Fruit fly (Drosophila melanogaster) whole organism, embryonic: ENCODE data around the gene cher.
A peak's percentile ranks its signal among the peaks of the same experiment; 100 is the strongest.

Experiments used
- Awh ChIP-seq: fragments of 200-800 bp; sonication (Bioruptor generic); IDR thresholded peaks from 2 replicates; pipeline ENCODE4, ENCODE4 v1.3.6; 2022; ENCODE audit warnings: missing biosample characterization, missing genetic modification characterization
- Blimp-1 ChIP-seq: fragments of 200-800 bp; sonication (Bioruptor generic); optimal IDR thresholded peaks from 3 replicates; lab custom pipeline; 2018; ENCODE audit warnings: missing biosample characterization, missing genetic modification characterization, mild to moderate bottlenecking, moderate library complexity, missing genetic modification reagents
- CG10431 ChIP-seq: fragments of 200-800 bp; sonication (Bioruptor generic); optimal IDR thresholded peaks from 3 replicates; lab custom pipeline; 2018; ENCODE audit warnings: missing biosample characterization, mild to moderate bottlenecking, missing genetic modification characterization
- CG11723 ChIP-seq: fragments of 200-800 bp; sonication (Bioruptor generic); optimal IDR thresholded peaks from 2 replicates; lab custom pipeline; 2017; ENCODE audit warnings: missing biosample characterization, mild to moderate bottlenecking, missing genetic modification characterization
- CG12391 ChIP-seq: fragments of 200-800 bp; sonication (Bioruptor generic); optimal IDR thresholded peaks from 3 replicates; lab custom pipeline; 2018; ENCODE audit warnings: missing biosample characterization, mild to moderate bottlenecking, missing genetic modification characterization, moderate library complexity
- CG12942 ChIP-seq: fragments of 200-800 bp; sonication (Bioruptor generic); optimal IDR thresholded peaks from 3 replicates; lab custom pipeline; 2016; ENCODE audit warnings: missing biosample characterization, missing genetic modification characterization
- CG13894 ChIP-seq: fragments of 200-800 bp; sonication (Bioruptor generic); optimal IDR thresholded peaks from 3 replicates; lab custom pipeline; 2018; ENCODE audit warnings: missing biosample characterization, mild to moderate bottlenecking, missing genetic modification characterization, moderate library complexity
- CG15601 ChIP-seq: fragments of 200-800 bp; sonication (Bioruptor generic); optimal IDR thresholded peaks from 3 replicates; lab custom pipeline; 2019; ENCODE audit warnings: missing biosample characterization, mild to moderate bottlenecking, missing genetic modification characterization, moderate library complexity
- CG2875 ChIP-seq: fragments of 200-800 bp; sonication (Bioruptor generic); optimal IDR thresholded peaks from 2 replicates; lab custom pipeline; 2017; ENCODE audit warnings: missing biosample characterization, mild to moderate bottlenecking, missing genetic modification characterization, missing genetic modification reagents
- CG3065 ChIP-seq: fragments of 200-800 bp; sonication (Bioruptor generic); optimal IDR thresholded peaks from 2 replicates; lab custom pipeline; 2016; ENCODE audit warnings: missing biosample characterization, missing genetic modification characterization
- CG31365 ChIP-seq: fragments of 200-800 bp; sonication (Bioruptor generic); optimal IDR thresholded peaks from 2 replicates; lab custom pipeline; 2018; ENCODE audit warnings: missing biosample characterization, mild to moderate bottlenecking, missing genetic modification characterization
- CG32772 ChIP-seq: fragments of 200-800 bp; sonication (Bioruptor generic); IDR thresholded peaks from 2 replicates; pipeline ENCODE4 v1.3.6; 2022; ENCODE audit warnings: missing biosample characterization, missing genetic modification characterization
- CG34224 ChIP-seq: fragments of 200-800 bp; sonication (Bioruptor generic); IDR thresholded peaks from 3 replicates; pipeline ENCODE4 v1.3.6; 2022; ENCODE audit warnings: missing biosample characterization, missing genetic modification characterization; ENCODE audit not compliant: partially characterized antibody
- CG34422 ChIP-seq: fragments of 200-800 bp; sonication (Bioruptor generic); IDR thresholded peaks from 3 replicates; pipeline ENCODE4 v1.3.6; 2022; ENCODE audit warnings: missing biosample characterization, missing genetic modification characterization
- CG4360 ChIP-seq: fragments of 200-800 bp; sonication (Bioruptor generic); IDR thresholded peaks from 2 replicates; pipeline ENCODE4 v1.3.6; 2022; ENCODE audit warnings: missing biosample characterization, missing genetic modification characterization
- CG4707 ChIP-seq: fragments of 200-800 bp; sonication (Bioruptor generic); optimal IDR thresholded peaks from 2 replicates; lab custom pipeline; 2018; ENCODE audit warnings: missing biosample characterization, mild to moderate bottlenecking, missing genetic modification characterization, moderate library complexity
- CG6254 ChIP-seq: fragments of 200-800 bp; sonication (Bioruptor generic); optimal IDR thresholded peaks from 3 replicates; lab custom pipeline; 2017; ENCODE audit warnings: mild to moderate bottlenecking, missing biosample characterization, missing genetic modification reagents, missing genetic modification characterization
- CG6683 ChIP-seq: fragments of 200-800 bp; sonication (Bioruptor generic); optimal IDR thresholded peaks from 2 replicates; lab custom pipeline; 2017; ENCODE audit warnings: missing biosample characterization, mild to moderate bottlenecking, missing genetic modification characterization, missing genetic modification reagents
- CG6689 ChIP-seq: fragments of 200-800 bp; sonication (Bioruptor generic); IDR thresholded peaks from 2 replicates; pipeline ENCODE4 v1.3.6; 2022; ENCODE audit warnings: missing biosample characterization, missing genetic modification characterization
- CG7372 ChIP-seq: fragments of 200-800 bp; sonication (Bioruptor generic); IDR thresholded peaks from 2 replicates; pipeline ENCODE4 v1.3.6; 2022; ENCODE audit warnings: missing biosample characterization, missing genetic modification characterization
- CG7963 ChIP-seq: fragments of 200-800 bp; sonication (Bioruptor generic); IDR thresholded peaks from 3 replicates; pipeline ENCODE4 v1.3.6; 2022; ENCODE audit warnings: missing biosample characterization, missing genetic modification characterization; ENCODE audit not compliant: partially characterized antibody
- CG8290 ChIP-seq, 3 experiments: fragments of 200-800 bp; sonication (Bioruptor generic); optimal IDR thresholded peaks; 2 replicates each; lab custom pipeline; 2016 to 2019; ENCODE audit warnings: missing biosample characterization in 3 of 3, missing genetic modification characterization in 3 of 3, mild to moderate bottlenecking in 2 of 3, moderate library complexity in 1 of 3
- CTCF ChIP-seq: fragments of 200-800 bp; sonication (Bioruptor generic); optimal IDR thresholded peaks from 2 replicates; lab custom pipeline; 2017; ENCODE audit warnings: missing biosample characterization, mild to moderate bottlenecking, missing genetic modification characterization, moderate library complexity
- Gsc ChIP-seq: fragments of 200-800 bp; sonication (Bioruptor generic); IDR thresholded peaks from 2 replicates; pipeline ENCODE4 v1.3.6; 2022; ENCODE audit warnings: missing biosample characterization, missing genetic modification characterization
- HLH3B ChIP-seq: fragments of 200-800 bp; sonication (Bioruptor generic); IDR thresholded peaks from 2 replicates; pipeline ENCODE4 v1.3.6; 2022; ENCODE audit warnings: missing biosample characterization, missing genetic modification characterization
- HLH54F ChIP-seq: fragments of 200-800 bp; sonication (Bioruptor generic); optimal IDR thresholded peaks from 3 replicates; lab custom pipeline; 2016; ENCODE audit warnings: missing biosample characterization, missing genetic modification characterization
- Hr39 ChIP-seq: fragments of >200 bp; optimal IDR thresholded peaks from 2 replicates; lab custom pipeline; 2017
- Hsf ChIP-seq: fragments of 200-800 bp; sonication (Bioruptor generic); optimal IDR thresholded peaks from 3 replicates; lab custom pipeline; 2016; ENCODE audit warnings: missing biosample characterization, missing genetic modification characterization
- MESR4 ChIP-seq: fragments of 200-800 bp; sonication (Bioruptor generic); optimal IDR thresholded peaks from 2 replicates; lab custom pipeline; 2018; ENCODE audit warnings: missing biosample characterization, mild to moderate bottlenecking, missing genetic modification characterization, moderate library complexity
- NK7.1 ChIP-seq: fragments of 200-800 bp; sonication (Bioruptor generic); optimal IDR thresholded peaks from 3 replicates; lab custom pipeline; 2016; ENCODE audit warnings: missing biosample characterization, missing genetic modification characterization
- caup ChIP-seq: fragments of 200-800 bp; sonication (Bioruptor generic); optimal IDR thresholded peaks from 3 replicates; lab custom pipeline; 2017; ENCODE audit warnings: missing biosample characterization, mild to moderate bottlenecking, missing genetic modification characterization, moderate library complexity; ENCODE audit not compliant: severe bottlenecking
- ci ChIP-seq: fragments of 200-800 bp; sonication (Bioruptor generic); IDR thresholded peaks from 3 replicates; pipeline ENCODE4 v1.3.6; 2022; ENCODE audit warnings: missing biosample characterization, missing genetic modification characterization
- crp ChIP-seq, 2 experiments: fragments of 200-800 bp; sonication (Bioruptor generic); optimal IDR thresholded peaks; 2 replicates in 1 of 2; 3 replicates in 1 of 2; lab custom pipeline; 2017; ENCODE audit warnings: missing biosample characterization in 2 of 2, missing genetic modification characterization in 2 of 2, mild to moderate bottlenecking in 1 of 2, moderate library complexity in 1 of 2
- eve ChIP-seq, 2 experiments: fragments of >200 bp; optimal IDR thresholded peaks; 2 replicates each; lab custom pipeline; 2017; ENCODE audit warnings: missing biosample characterization in 2 of 2, missing genetic modification characterization in 2 of 2
- ftz-f1 ChIP-seq: fragments of 200-800 bp; sonication (Bioruptor generic); optimal IDR thresholded peaks from 2 replicates; lab custom pipeline; 2016; ENCODE audit warnings: missing biosample characterization, missing genetic modification characterization
- ham ChIP-seq: fragments of 200-800 bp; sonication (Bioruptor generic); IDR thresholded peaks from 2 replicates; pipeline ENCODE4 v1.3.6; 2022; ENCODE audit warnings: missing biosample characterization, missing genetic modification characterization
- inv ChIP-seq: fragments of 200-800 bp; sonication (Bioruptor generic); IDR thresholded peaks from 2 replicates; pipeline ENCODE4 v1.3.6; 2022; ENCODE audit warnings: missing biosample characterization, missing genetic modification characterization; ENCODE audit not compliant: partially characterized antibody
- jumu ChIP-seq: fragments of 200-800 bp; sonication (Bioruptor generic); optimal IDR thresholded peaks from 3 replicates; lab custom pipeline; 2016; ENCODE audit warnings: missing biosample characterization, missing genetic modification characterization
- ken ChIP-seq: fragments of 200-800 bp; sonication (Bioruptor generic); IDR thresholded peaks from 3 replicates; pipeline ENCODE4 v1.3.6; 2022; ENCODE audit warnings: missing biosample characterization, missing genetic modification characterization
- klu ChIP-seq: fragments of 200-800 bp; sonication (Bioruptor generic); IDR thresholded peaks from 2 replicates; pipeline ENCODE4 v1.3.6; 2022; ENCODE audit warnings: missing biosample characterization, missing genetic modification characterization
- nom ChIP-seq: fragments of 200-800 bp; sonication (Bioruptor generic); optimal IDR thresholded peaks from 2 replicates; lab custom pipeline; 2017; ENCODE audit warnings: missing biosample characterization, missing genetic modification characterization, mild to moderate bottlenecking, moderate library complexity, missing genetic modification reagents
- pan ChIP-seq, 4 experiments: fragments of >200 bp in 3 of 4; fragments of 200-800 bp in 1 of 4; sonication (Bioruptor generic) in 1 of 4; optimal IDR thresholded peaks in 3 of 4; IDR thresholded peaks in 1 of 4; 2 replicates each; pipeline versions ENCODE4 v1.3.6 to Lab custom; 2017 to 2022; ENCODE audit warnings: missing biosample characterization in 2 of 4, missing genetic modification characterization in 2 of 4, mixed read lengths in 1 of 4
- pb ChIP-seq: fragments of 200-800 bp; sonication (Bioruptor generic); optimal IDR thresholded peaks from 3 replicates; lab custom pipeline; 2016; ENCODE audit warnings: missing biosample characterization, missing genetic modification characterization
- pnt ChIP-seq: fragments of 200-800 bp; sonication (Bioruptor generic); optimal IDR thresholded peaks from 3 replicates; lab custom pipeline; 2016; ENCODE audit warnings: missing biosample characterization, missing genetic modification characterization
- so ChIP-seq: fragments of 200-800 bp; sonication (Bioruptor generic); IDR thresholded peaks from 3 replicates; pipeline ENCODE4 v1.3.6; 2022; ENCODE audit warnings: missing biosample characterization, missing genetic modification characterization
- sr ChIP-seq: fragments of 200-800 bp; sonication (Bioruptor generic); IDR thresholded peaks from 3 replicates; pipeline ENCODE4 v1.3.6; 2022; ENCODE audit warnings: missing biosample characterization, missing genetic modification characterization
- unc-4 ChIP-seq: fragments of 200-800 bp; sonication (Bioruptor generic); IDR thresholded peaks from 2 replicates; pipeline ENCODE4 v1.3.6; 2022; ENCODE audit warnings: missing biosample characterization, missing genetic modification characterization; ENCODE audit not compliant: partially characterized antibody
- vfl ChIP-seq: fragments of 200-800 bp; sonication (Bioruptor generic); optimal IDR thresholded peaks from 2 replicates; lab custom pipeline; 2016; ENCODE audit warnings: missing biosample characterization, missing genetic modification characterization

cher gene

DNA sequence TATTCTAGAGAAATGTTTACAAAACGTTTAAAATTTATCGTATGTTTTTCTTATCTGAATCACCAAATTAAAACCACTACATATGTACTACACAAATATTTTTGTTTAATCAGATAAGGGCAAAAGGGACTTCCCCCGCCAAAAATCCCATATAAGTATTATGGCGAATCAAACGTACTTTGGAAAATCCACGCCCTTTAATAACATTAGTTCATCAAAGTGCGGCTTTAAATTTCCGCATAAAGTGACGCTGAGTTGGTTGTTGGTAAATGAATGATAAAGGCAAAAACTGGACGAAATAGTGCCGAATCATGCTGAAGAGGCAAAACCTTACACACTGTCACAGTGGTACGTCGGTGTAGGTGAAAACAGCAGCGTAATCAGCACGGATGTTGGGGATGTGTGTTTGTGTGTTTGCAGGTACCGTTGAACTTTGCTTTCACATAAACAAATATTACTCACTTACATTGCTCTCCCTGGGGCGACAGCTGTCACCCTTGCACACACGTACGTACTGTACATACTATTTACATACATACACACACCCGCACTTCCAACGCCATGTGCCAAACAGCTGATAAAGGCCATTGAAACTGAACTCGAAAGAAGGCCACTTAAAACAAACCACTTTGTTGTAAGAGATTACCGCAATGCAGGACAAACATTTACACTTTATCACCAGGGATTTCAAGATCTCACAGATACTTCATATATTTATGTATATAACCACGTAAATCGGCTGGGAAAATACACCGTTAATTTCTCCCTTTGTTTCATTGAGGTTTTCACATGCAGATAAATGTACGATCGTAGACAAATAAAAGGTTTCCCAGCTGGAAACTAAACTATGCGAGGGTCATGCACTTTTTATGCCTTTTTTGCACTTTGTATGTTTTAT lies 46.0 kb downstream of the cher start (continued):
- TF ChIP-seq jumu (GFP tag; lab: Kevin White, UChicago) (no peak), CG12942 (GFP tag; lab: Kevin White, UChicago) (no peak), CG7372 (GFP tag; lab: Robert Waterston, UW) (no peak), CG7963 (no peak), crp (GFP tag; optimal IDR thresholded peaks at IDR 0.05; lab: Kevin White, UChicago) (peak in 1 of 2 experiments; percentile 71), CG6254 (GFP tag; lab: Kevin White, UChicago) (peak; percentile 29), CG10431 (GFP tag; lab: Kevin White, UChicago) (no peak), ham (GFP tag; lab: Robert Waterston, UW) (no peak), ci (peak; percentile 55; the same call in 1 of the 3 replicates), Hr39 (lab: Kevin White, UChicago) (no peak), Awh (GFP tag; lab: Robert Waterston, UW) (peak; percentile 49), ftz-f1 (GFP tag; lab: Kevin White, UChicago) (peak; percentile 56), CG4360 (GFP tag; lab: Robert Waterston, UW) (peak; percentile 42), CG2875 (GFP tag; lab: Kevin White, UChicago) (peak; percentile 5), CG32772 (GFP tag; lab: Robert Waterston, UW) (no peak), CG8290 (GFP tag; optimal IDR thresholded peaks at IDR 0.05; lab: Kevin White, UChicago) (no peak), CG8290 (tag; optimal IDR thresholded peaks at IDR 0.05; lab: Kevin White, UChicago) (peak; percentile 13 to 74), CG34422 (peak; percentile 57; the same call in 1 of the 3 replicates), nom (GFP tag; lab: Kevin White, UChicago) (peak; percentile 61), CG6683 (GFP tag; lab: Kevin White, UChicago) (peak; percentile 3), unc-4 (GFP tag; lab: Robert Waterston, UW) (no peak), klu (GFP tag; lab: Robert Waterston, UW) (no peak), sr (no peak), caup (no peak), CG11723 (no peak), CG13894 (tag; lab: Kevin White, UChicago) (peak; percentile 34), Gsc (no peak), ken (GFP tag; lab: Robert Waterston, UW) (no peak), pb (GFP tag; lab: Kevin White, UChicago) (no peak), pan (optimal IDR thresholded peaks at IDR 0.05; lab: Kevin White, UChicago) (no peak), pan (GFP tag; optimal IDR thresholded peaks at IDR 0.05 in 1 of 2, IDR thresholded peaks at IDR 0.05 in 1 of 2) (peak in 1 of 2 experiments; percentile 38), HLH54F (GFP tag; lab: Kevin White, UChicago) (no peak), CG12391 (tag; lab: Kevin White, UChicago) (no peak), CG15601 (tag; lab: Kevin White, UChicago) (peak; percentile 20), so (GFP tag; lab: Robert Waterston, UW) (0 out of 3 replicates have a peak, but pooled peaks have one; percentile 8), CTCF (no peak), CG31365 (no peak), Blimp-1 (GFP tag; lab: Kevin White, UChicago) (peak; percentile 20), CG34224 (GFP tag; lab: Robert Waterston, UW) (no peak), CG6689 (GFP tag; lab: Robert Waterston, UW) (no peak), HLH3B (GFP tag; lab: Robert Waterston, UW) (no peak), pnt (GFP tag; lab: Kevin White, UChicago) (no peak), vfl (GFP tag; lab: Kevin White, UChicago) (no peak), eve (GFP tag; optimal IDR thresholded peaks at IDR 0.05; lab: Kevin White, UChicago) (peak in 1 of 2 experiments; percentile 31), MESR4 (peak; percentile 7), CG3065 (GFP tag; lab: Kevin White, UChicago) (no peak), NK7.1 (no peak), Hsf (GFP tag; lab: Kevin White, UChicago) (no peak), inv (no peak), CG4707 (peak; percentile 46)
